Worm (Caenorhabditis elegans) whole organism, mixed stage, embryonic: ENCODE measurements around the gene Y58A7A.3.

Source experiments
- M03D4.4 ChIP-seq: sonication (generic microtip); optimal IDR thresholded peaks from 2 replicates; lab custom pipeline; 2017; ENCODE audit warnings: mild to moderate bottlenecking, missing genetic modification characterization, missing compliant biosample characterization
- blmp-1 ChIP-seq: fragments of 150-350 bp; optimal IDR thresholded peaks from 2 replicates; lab custom pipeline; 2014; ENCODE audit warnings: missing biosample characterization, missing genetic modification characterization
- ham-2 ChIP-seq: fragments of 200-800 bp; sonication (Bioruptor generic); optimal IDR thresholded peaks from 2 replicates; lab custom pipeline; 2018; ENCODE audit warnings: mild to moderate bottlenecking, missing genetic modification characterization, missing compliant biosample characterization
- lin-13 ChIP-seq: fragments of 150-350 bp; optimal IDR thresholded peaks from 2 replicates; lab custom pipeline; 2014; ENCODE audit warnings: missing biosample characterization, missing genetic modification characterization
- nhr-76 ChIP-seq: sonication (generic microtip); optimal IDR thresholded peaks from 2 replicates; lab custom pipeline; 2017; ENCODE audit warnings: missing biosample characterization, missing genetic modification characterization
- snpc-4 ChIP-seq: fragments of 150-350 bp; optimal IDR thresholded peaks from 2 replicates; lab custom pipeline; 2014; ENCODE audit warnings: missing biosample characterization, missing genetic modification characterization
- unc-120 ChIP-seq: sonication (generic microtip); optimal IDR thresholded peaks from 2 replicates; lab custom pipeline; 2017; ENCODE audit warnings: missing genetic modification characterization, missing compliant biosample characterization; ENCODE audit not compliant: poor library complexity, severe bottlenecking
- unc-62 ChIP-seq: fragments of 150-350 bp; optimal IDR thresholded peaks from 2 replicates; lab custom pipeline; 2014; ENCODE audit warnings: missing biosample characterization, missing genetic modification reagents, missing genetic modification characterization
- ztf-11 ChIP-seq: fragments of 150-350 bp; optimal IDR thresholded peaks from 2 replicates; lab custom pipeline; 2014; ENCODE audit warnings: missing biosample characterization, missing genetic modification characterization

DNA sequence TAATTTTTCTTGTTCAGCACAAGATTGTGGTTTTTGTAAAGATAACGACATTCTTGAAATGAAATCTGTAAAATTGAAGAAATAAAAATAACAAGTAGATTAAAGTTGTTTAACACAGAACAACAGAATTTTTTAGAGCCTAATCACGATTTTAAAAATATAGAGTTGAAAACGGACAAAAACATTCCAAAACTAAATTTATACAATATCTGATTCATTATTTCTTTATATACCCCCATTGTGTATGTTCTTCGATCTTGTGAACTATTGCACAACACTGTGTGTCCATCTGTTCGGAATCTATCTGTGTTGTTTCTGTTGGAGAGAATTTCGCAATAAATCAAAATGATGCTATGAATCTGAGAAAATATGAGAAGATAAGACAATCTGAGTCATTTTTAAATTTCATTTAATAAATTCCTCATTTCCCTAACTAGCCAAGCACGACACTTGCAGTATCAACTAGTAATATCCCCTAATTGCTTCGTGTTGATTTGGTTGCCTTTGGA is 4.3 kb upstream of the Y58A7A.3 start, which contains the start of gene Y58A7A.4:
- TF ChIP-seq lin-13 (tag; lab: Kevin White, UChicago) (no peak), ham-2 (GFP tag; lab: Kevin White, UChicago) (no peak), unc-62 (GFP tag; lab: Kevin White, UChicago) (no peak), snpc-4 (no peak), ztf-11 (tag; lab: Kevin White, UChicago) (no peak), M03D4.4 (no peak), nhr-76 (tag; lab: Kevin White, UChicago) (no peak), blmp-1 (tag; lab: Kevin White, UChicago) (no peak), unc-120 (no peak)
